Worm (Caenorhabditis elegans) whole organism, L4 larva: Measurements from ENCODE around the gene acl-13.

ENCODE experiments used
- F26F4.8 ChIP-seq: fragments of 200-800 bp; sonication (Bioruptor generic); conservative IDR thresholded peaks from 2 replicates; pipeline ENCODE4 v1.3.6; 2022; ENCODE audit warnings: missing genetic modification characterization, missing compliant biosample characterization
- R02D3.7 ChIP-seq: fragments of 150-350 bp; sonication (generic microtip); optimal IDR thresholded peaks from 3 replicates; lab custom pipeline; 2014; ENCODE audit warnings: missing biosample characterization, missing genetic modification characterization
- ama-1 ChIP-seq: fragments of 150-350 bp; optimal IDR thresholded peaks from 2 replicates; lab custom pipeline; 2014; ENCODE audit warnings: inconsistent platforms, mixed read lengths
- ceh-28 ChIP-seq: fragments of 150-350 bp; optimal IDR thresholded peaks from 2 replicates; lab custom pipeline; 2014; ENCODE audit warnings: missing biosample characterization, missing genetic modification reagents, missing genetic modification characterization
- daf-12 ChIP-seq: fragments of 150-350 bp; optimal IDR thresholded peaks from 2 replicates; lab custom pipeline; 2014; ENCODE audit warnings: missing biosample characterization, missing genetic modification reagents, missing genetic modification characterization
- dve-1 ChIP-seq: sonication (generic microtip); optimal IDR thresholded peaks from 2 replicates; lab custom pipeline; 2017; ENCODE audit warnings: antibody characterized with exemption, mild to moderate bottlenecking, missing genetic modification characterization, missing compliant biosample characterization; ENCODE audit not compliant: insufficient read depth
- lin-38 ChIP-seq: fragments of 200-800 bp; sonication (Bioruptor generic); IDR thresholded peaks from 2 replicates; pipeline ENCODE4 v1.3.6; 2022; ENCODE audit warnings: missing genetic modification reagents, missing genetic modification characterization, missing compliant biosample characterization
- nhr-237 ChIP-seq: sonication (generic microtip); optimal IDR thresholded peaks from 2 replicates; lab custom pipeline; 2017; ENCODE audit warnings: missing biosample characterization, missing genetic modification characterization
- nhr-28 ChIP-seq: fragments of 150-350 bp; optimal IDR thresholded peaks from 2 replicates; lab custom pipeline; 2014; ENCODE audit warnings: missing biosample characterization, missing genetic modification characterization
- nhr-48 ChIP-seq: sonication (generic microtip); optimal IDR thresholded peaks from 2 replicates; lab custom pipeline; 2016; ENCODE audit warnings: mild to moderate bottlenecking, missing genetic modification characterization, missing compliant biosample characterization
- ztf-11 ChIP-seq: fragments of 150-350 bp; optimal IDR thresholded peaks from 2 replicates; lab custom pipeline; 2014; ENCODE audit warnings: missing biosample characterization, missing genetic modification characterization

ce11 chrIV:12445463-12445934 lies 35.2 kb downstream of the acl-13 start, which contains the start of gene C25G4.3:
- TF ChIP-seq nhr-48 (no peak), ceh-28 (tag; lab: Kevin White, UChicago) (no peak), ama-1 (lab: Kevin White, UChicago) (no peak), lin-38 (GFP tag; lab: Robert Waterston, UW) (no peak), daf-12 (no peak), nhr-237 (no peak), nhr-28 (tag; lab: Kevin White, UChicago) (no peak), dve-1 (tag; lab: Kevin White, UChicago) (no peak), F26F4.8 (GFP tag; lab: Robert Waterston, UW) (no peak), ztf-11 (tag; lab: Kevin White, UChicago) (no peak), R02D3.7 (tag; lab: Kevin White, UChicago) (no peak)
